Worm (Caenorhabditis elegans): Measurements from ENCODE around the gene F44E7.3.

DNA sequence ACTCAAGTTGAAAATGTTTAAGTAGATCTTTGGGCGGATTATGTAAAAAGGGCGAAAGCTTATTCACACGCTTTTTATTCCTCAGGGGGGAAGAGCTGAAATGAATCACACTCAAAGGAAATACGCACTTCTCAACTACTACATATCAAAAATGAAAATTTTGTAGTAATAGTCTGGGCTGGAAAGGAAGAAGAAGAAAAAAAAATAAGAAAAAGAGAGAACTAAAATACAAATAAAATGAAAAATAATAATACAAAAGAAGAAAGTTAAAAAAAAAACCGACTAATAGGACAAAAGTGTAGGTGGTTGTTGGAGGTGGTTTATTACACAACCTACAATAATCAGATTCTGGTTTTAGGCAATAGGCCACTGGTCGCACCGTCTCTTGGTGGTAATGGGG, 35.7 kb upstream of the F44E7.3 start, which contains the start of gene K09H11.6:
- no peak for TF ChIP-seq dmd-8 (GFP tag; IDR thresholded peaks at IDR 0.05)
- no peak for TF ChIP-seq nhr-77 (tag; optimal IDR thresholded peaks at IDR 0.05)
- no peak for TF ChIP-seq R02D3.7 (tag; optimal IDR thresholded peaks at IDR 0.05)
- TF ChIP-seq nhr-11 (tag; optimal IDR thresholded peaks at IDR 0.05): no peak
- TF ChIP-seq ama-1 (optimal IDR thresholded peaks at IDR 0.05): no peak
- no peak for TF ChIP-seq ztf-11 (tag; optimal IDR thresholded peaks at IDR 0.05)
- TF ChIP-seq dmd-9 (GFP tag; IDR thresholded peaks at IDR 0.05): no peak
- TF ChIP-seq hlh-30 (tag; optimal IDR thresholded peaks at IDR 0.05; ENCODE audit: insufficient read depth): no peak

All from whole organism, L4 larva.